Fruit fly (Drosophila melanogaster): Measurements from ENCODE around the gene CG32365.

CG32365 gene

DNA sequence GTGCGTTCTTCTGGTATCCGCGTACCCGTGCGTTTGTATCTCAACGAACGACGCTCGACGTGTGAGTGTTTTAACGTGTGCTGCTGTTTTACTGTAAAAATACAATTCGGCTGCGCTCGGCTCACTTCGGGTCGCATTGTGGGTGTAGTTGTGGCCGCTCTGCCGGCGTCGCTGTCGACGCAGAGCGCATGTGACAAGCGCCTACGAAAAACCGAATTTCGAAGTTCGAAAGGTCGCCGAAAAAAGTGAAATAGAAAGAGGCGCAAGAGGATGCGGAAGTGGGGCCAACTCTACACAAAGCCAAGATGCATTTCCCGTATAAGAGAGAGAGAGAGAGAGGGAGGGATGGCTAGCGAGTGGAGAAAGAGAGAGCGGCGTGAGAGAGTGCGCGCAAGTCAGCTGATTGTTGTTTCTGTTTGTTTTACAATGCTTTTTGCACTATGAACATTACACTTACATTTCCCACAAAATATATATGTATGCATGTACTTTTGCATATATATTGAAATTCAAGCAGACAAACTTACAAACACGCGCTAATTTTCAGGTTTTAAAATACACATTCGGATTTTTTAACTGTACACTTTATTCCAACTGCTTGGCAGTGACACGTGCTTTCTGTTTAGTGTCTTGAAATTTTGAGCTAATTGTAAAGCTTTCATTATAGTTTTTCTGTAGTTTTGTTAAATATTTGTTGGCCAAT, 13.9 kb upstream of the CG32365 start (continued):
- TF ChIP-seq CG6854 (GFP tag; optimal IDR thresholded peaks at IDR 0.05) = peak; percentile 92
- no peak for TF ChIP-seq ham (GFP tag; IDR thresholded peaks at IDR 0.05)
- TF ChIP-seq jing (GFP tag; optimal IDR thresholded peaks at IDR 0.05) = no peak
- no peak for TF ChIP-seq CG7357 (GFP tag; IDR thresholded peaks at IDR 0.05)
- TF ChIP-seq gcm (GFP tag; optimal IDR thresholded peaks at IDR 0.05) = peak; percentile 66
- peak; percentile 24; the same call in 1 of the 3 replicates for TF ChIP-seq CG14050 (GFP tag; IDR thresholded peaks at IDR 0.05)
- peak; percentile 68 for TF ChIP-seq CG2875 (GFP tag; optimal IDR thresholded peaks at IDR 0.05)
- TF ChIP-seq CG30403 (GFP tag; optimal IDR thresholded peaks at IDR 0.05) = no peak
- peak; percentile 28; the same call in 1 of the 3 replicates for TF ChIP-seq Opbp (GFP tag; IDR thresholded peaks at IDR 0.05; ENCODE audit: partially characterized antibody)
- TF ChIP-seq Ets97D (GFP tag; optimal IDR thresholded peaks at IDR 0.05) = peak; percentile 96
- peak; percentile 94 for TF ChIP-seq MTF-1 (GFP tag; optimal IDR thresholded peaks at IDR 0.05; ENCODE audit: borderline replicate concordance)
- TF ChIP-seq lilli (GFP tag; optimal IDR thresholded peaks at IDR 0.05) = peak; percentile 37
- TF ChIP-seq CG4360 (GFP tag; IDR thresholded peaks at IDR 0.05) = no peak
- no peak for TF ChIP-seq HmgD (GFP tag; optimal IDR thresholded peaks at IDR 0.05)
- peak; percentile 36 for TF ChIP-seq ERR (GFP tag; optimal IDR thresholded peaks at IDR 0.05)
- TF ChIP-seq Ets65A (GFP tag) = peak; percentile 12
- peak; percentile 32 for TF ChIP-seq CG7745 (tag; optimal IDR thresholded peaks at IDR 0.05)
- TF ChIP-seq Dfd (GFP tag; optimal IDR thresholded peaks at IDR 0.05) = no peak
- TF ChIP-seq abd-A (tag; optimal IDR thresholded peaks at IDR 0.05) = peak; percentile 68
- TF ChIP-seq Oaz (GFP tag; IDR thresholded peaks at IDR 0.05) = no peak
- peak; percentile 34 for TF ChIP-seq CG33213 (GFP tag; optimal IDR thresholded peaks at IDR 0.05)
- peak in 1 of 2 experiments; percentile 97 for TF ChIP-seq Eip74EF (GFP tag; optimal IDR thresholded peaks at IDR 0.05)
- peak; percentile 89 for TF ChIP-seq sqz (GFP tag; optimal IDR thresholded peaks at IDR 0.05)
- TF ChIP-seq zf30C (GFP tag; optimal IDR thresholded peaks at IDR 0.05) = peak; percentile 50
- peak; percentile 61 for TF ChIP-seq HmgZ (tag; optimal IDR thresholded peaks at IDR 0.05)
- TF ChIP-seq Mrtf (GFP tag; IDR thresholded peaks at IDR 0.05) = no peak
- TF ChIP-seq Dbx (GFP tag; IDR thresholded peaks at IDR 0.05) = peak; percentile 53; the same call in 1 of the 3 replicates
- TF ChIP-seq CG3407 (GFP tag; optimal IDR thresholded peaks at IDR 0.05) = peak; percentile 50
- TF ChIP-seq tll (GFP tag; optimal IDR thresholded peaks at IDR 0.05) = no peak
- TF ChIP-seq CG18476 (GFP tag; optimal IDR thresholded peaks at IDR 0.05) = no peak
- no peak for TF ChIP-seq HLH54F (GFP tag; optimal IDR thresholded peaks at IDR 0.05)
- TF ChIP-seq gce (GFP tag; IDR thresholded peaks at IDR 0.05) = peak; percentile 82; the same call in 2 of the 3 replicates
- TF ChIP-seq chif (GFP tag; optimal IDR thresholded peaks at IDR 0.05) = no peak
- TF ChIP-seq HLHmδ (GFP tag; optimal IDR thresholded peaks at IDR 0.05) = peak; percentile 98
- peak; percentile 64 for TF ChIP-seq Hey (tag; optimal IDR thresholded peaks at IDR 0.05)
- TF ChIP-seq CG4820 (GFP tag; optimal IDR thresholded peaks at IDR 0.05) = peak; percentile 35
- TF ChIP-seq ken (GFP tag; IDR thresholded peaks at IDR 0.05) = no peak
- TF ChIP-seq Side (GFP tag; optimal IDR thresholded peaks at IDR 0.05) = peak; percentile 30
- TF ChIP-seq CG12744 (GFP tag; optimal IDR thresholded peaks at IDR 0.05) = no peak
- 0 out of 2 replicates have a peak, but pooled peaks have one; percentile 18 for TF ChIP-seq CG3847 (GFP tag; IDR thresholded peaks at IDR 0.05)
- TF ChIP-seq Lpt (GFP tag; optimal IDR thresholded peaks at IDR 0.05) = no peak
- TF ChIP-seq Blimp-1 (GFP tag; optimal IDR thresholded peaks at IDR 0.05) = peak; percentile 44
- peak; percentile 29 for TF ChIP-seq Atf6 (GFP tag; IDR thresholded peaks at IDR 0.05)
- TF ChIP-seq CG12219 (GFP tag; optimal IDR thresholded peaks at IDR 0.05) = peak; percentile 85
- peak; percentile 14 for TF ChIP-seq ems (GFP tag; optimal IDR thresholded peaks at IDR 0.05)
- TF ChIP-seq Hmr (GFP tag; optimal IDR thresholded peaks at IDR 0.05) = peak; percentile 37
- peak; percentile 56 for TF ChIP-seq repo (GFP tag; optimal IDR thresholded peaks at IDR 0.05)
- no peak for TF ChIP-seq CG3995 (GFP tag; optimal IDR thresholded peaks at IDR 0.05)
- TF ChIP-seq nmo (GFP tag; optimal IDR thresholded peaks at IDR 0.05) = no peak

Measured in whole organism, embryonic.